Worm (Caenorhabditis elegans) whole organism, L4 larva: ENCODE results near the gene atf-7.

Source experiments
- Y75B8A.6 ChIP-seq: fragments of 200-800 bp; sonication (Bioruptor generic); IDR thresholded peaks from 2 replicates; pipeline ENCODE4 v1.3.6; 2022; ENCODE audit warnings: missing genetic modification reagents, missing genetic modification characterization, missing compliant biosample characterization
- aha-1 ChIP-seq: fragments of 150-350 bp; peaks from one replicate; lab custom pipeline; 2014; ENCODE audit warnings: missing biosample characterization, missing genetic modification characterization
- ama-1 ChIP-seq: fragments of 150-350 bp; optimal IDR thresholded peaks from 2 replicates; lab custom pipeline; 2014; ENCODE audit warnings: inconsistent platforms, mixed read lengths
- ceh-28 ChIP-seq: fragments of 150-350 bp; optimal IDR thresholded peaks from 2 replicates; lab custom pipeline; 2014; ENCODE audit warnings: missing biosample characterization, missing genetic modification reagents, missing genetic modification characterization
- daf-12 ChIP-seq: fragments of 150-350 bp; optimal IDR thresholded peaks from 2 replicates; lab custom pipeline; 2014; ENCODE audit warnings: missing biosample characterization, missing genetic modification reagents, missing genetic modification characterization
- daf-16 ChIP-seq, 3 experiments: sonication (generic microtip); optimal IDR thresholded peaks; 2 replicates each; lab custom pipeline; 2016 to 2017; ENCODE audit warnings: missing genetic modification characterization in 3 of 3, missing genetic modification reagents in 3 of 3, mild to moderate bottlenecking in 2 of 3, missing compliant biosample characterization in 2 of 3, missing biosample characterization in 1 of 3, moderate library complexity in 1 of 3
- daf-19 ChIP-seq: fragments of 200-800 bp; sonication (Bioruptor generic); conservative IDR thresholded peaks from 2 replicates; pipeline ENCODE4 v1.3.6; 2022; ENCODE audit warnings: missing genetic modification characterization, missing compliant biosample characterization
- nhr-10 ChIP-seq: fragments of 150-350 bp; optimal IDR thresholded peaks from 2 replicates; lab custom pipeline; 2014; ENCODE audit warnings: missing biosample characterization, missing genetic modification characterization
- php-3 ChIP-seq: fragments of 200-800 bp; sonication (Bioruptor generic); IDR thresholded peaks from 2 replicates; pipeline ENCODE4 v1.3.6; 2022; ENCODE audit warnings: missing genetic modification reagents, missing genetic modification characterization, missing compliant biosample characterization
- snpc-1.2 ChIP-seq: fragments of 200-800 bp; sonication (Bioruptor generic); IDR thresholded peaks from 2 replicates; pipeline ENCODE4 v1.3.6; 2022; ENCODE audit warnings: missing genetic modification reagents, missing genetic modification characterization, missing compliant biosample characterization
- tag-97 ChIP-seq: fragments of 200-800 bp; sonication (Bioruptor generic); IDR thresholded peaks from 2 replicates; pipeline ENCODE4 v1.3.6; 2022; ENCODE audit warnings: missing genetic modification characterization, missing compliant biosample characterization

The atf-7 gene

ce11 chrIII:4444492-4444891 is 54.4 kb downstream of the atf-7 start:
- TF ChIP-seq tag-97 (GFP tag; lab: Robert Waterston, UW) (no peak), nhr-10 (no peak), Y75B8A.6 (GFP tag; lab: Robert Waterston, UW) (no peak), aha-1 (tag; lab: Kevin White, UChicago) (peak; percentile 9), daf-19 (GFP tag; lab: Robert Waterston, UW) (no peak)

- TF ChIP-seq ama-1 (no peak), ceh-28 (tag; lab: Kevin White, UChicago) (no peak), snpc-1.2 (GFP tag; lab: Robert Waterston, UW) (no peak), daf-16 (GFP tag; optimal IDR thresholded peaks at IDR 0.05; lab: Kevin White, UChicago) (no peak), daf-16 (tag; optimal IDR thresholded peaks at IDR 0.05; lab: Kevin White, UChicago) (no peak), daf-12 (tag; lab: Kevin White, UChicago) (no peak), php-3 (GFP tag; lab: Robert Waterston, UW) (no peak)
Observed at ce11 chrIII:4441781-4442180, 57.1 kb downstream of the atf-7 start, which contains the start of gene nex-3. nex-3 (plus strand) TSS chrIII:4442081.
